Worm (Caenorhabditis elegans) whole organism, L1 larva: ENCODE data around the gene hlh-27.

Experiments used
- C16A3.4 ChIP-seq: fragments of 150-350 bp; optimal IDR thresholded peaks from 2 replicates; lab custom pipeline; 2014; ENCODE audit warnings: missing biosample characterization, missing genetic modification characterization
- alr-1 ChIP-seq: fragments of 200-800 bp; sonication (Bioruptor generic); optimal IDR thresholded peaks from 2 replicates; lab custom pipeline; 2018; ENCODE audit warnings: borderline replicate concordance, mild to moderate bottlenecking, missing genetic modification characterization, missing compliant biosample characterization
- blmp-1 ChIP-seq: fragments of 150-350 bp; optimal IDR thresholded peaks from 2 replicates; lab custom pipeline; 2014; ENCODE audit warnings: missing biosample characterization, missing genetic modification characterization
- ceh-8 ChIP-seq: fragments of 200-800 bp; sonication (Bioruptor generic); optimal IDR thresholded peaks from 2 replicates; lab custom pipeline; 2018; ENCODE audit warnings: mild to moderate bottlenecking, missing genetic modification characterization, moderate library complexity, missing compliant biosample characterization
- dsc-1 ChIP-seq: sonication (generic microtip); optimal IDR thresholded peaks from 2 replicates; lab custom pipeline; 2016; ENCODE audit warnings: mild to moderate bottlenecking, missing genetic modification characterization, missing compliant biosample characterization
- elt-3 ChIP-seq, 6 experiments: fragments of 150-350 bp in 1 of 6; sonication (generic microtip); optimal IDR thresholded peaks; 2 replicates each; lab custom pipeline; 2017 to 2018; ENCODE audit warnings: missing biosample characterization in 6 of 6, missing genetic modification characterization in 6 of 6, inconsistent platforms in 1 of 6
- fkh-10 ChIP-seq: sonication (generic microtip); optimal IDR thresholded peaks from 2 replicates; lab custom pipeline; 2017; ENCODE audit warnings: missing biosample characterization, missing genetic modification reagents, missing genetic modification characterization
- grh-1 ChIP-seq: fragments of 200-800 bp; sonication (Bioruptor generic); IDR thresholded peaks from 2 replicates; pipeline ENCODE4 v1.3.6; 2022; ENCODE audit warnings: missing genetic modification reagents, missing genetic modification characterization, missing compliant biosample characterization
- hlh-17 ChIP-seq: fragments of 200-800 bp; sonication (Bioruptor generic); optimal IDR thresholded peaks from 2 replicates; lab custom pipeline; 2018; ENCODE audit warnings: missing genetic modification characterization, mild to moderate bottlenecking, missing compliant biosample characterization, moderate library complexity, borderline replicate concordance
- lin-14 ChIP-seq: fragments of 200-800 bp; sonication (Bioruptor generic); optimal IDR thresholded peaks from 2 replicates; lab custom pipeline; 2018; ENCODE audit warnings: mild to moderate bottlenecking, missing genetic modification characterization, moderate library complexity, missing compliant biosample characterization
- mab-9 ChIP-seq: fragments of 200-800 bp; sonication (Bioruptor generic); IDR thresholded peaks from 2 replicates; pipeline ENCODE4 v1.3.6; 2022; ENCODE audit warnings: missing genetic modification reagents, missing genetic modification characterization, missing compliant biosample characterization
- mep-1 ChIP-seq: fragments of 150-350 bp; optimal IDR thresholded peaks from 2 replicates; lab custom pipeline; 2014; ENCODE audit warnings: missing biosample characterization, missing genetic modification characterization
- nhr-12 ChIP-seq: sonication (generic microtip); optimal IDR thresholded peaks from 2 replicates; lab custom pipeline; 2017; ENCODE audit warnings: missing biosample characterization, missing genetic modification characterization
- nhr-20 ChIP-seq: sonication (generic microtip); optimal IDR thresholded peaks from 2 replicates; lab custom pipeline; 2016; ENCODE audit warnings: mild to moderate bottlenecking, missing genetic modification characterization, missing compliant biosample characterization
- nhr-28 ChIP-seq: fragments of 150-350 bp; optimal IDR thresholded peaks from 2 replicates; lab custom pipeline; 2014; ENCODE audit warnings: missing biosample characterization, missing genetic modification characterization
- nhr-85 ChIP-seq: sonication (generic microtip); peaks from one replicate; lab custom pipeline; 2016; ENCODE audit warnings: missing genetic modification characterization, inconsistent platforms, missing compliant biosample characterization
- rnt-1 ChIP-seq: sonication (generic microtip); optimal IDR thresholded peaks from 2 replicates; lab custom pipeline; 2016; ENCODE audit warnings: mild to moderate bottlenecking, missing genetic modification characterization, moderate library complexity, missing compliant biosample characterization
- tlp-1 ChIP-seq: fragments of 150-350 bp; optimal IDR thresholded peaks from 2 replicates; lab custom pipeline; 2014; ENCODE audit warnings: missing biosample characterization, missing genetic modification characterization
- xbp-1 ChIP-seq: sonication (generic microtip); optimal IDR thresholded peaks from 2 replicates; lab custom pipeline; 2016; ENCODE audit warnings: missing genetic modification characterization, missing compliant biosample characterization

hlh-27 gene

DNA sequence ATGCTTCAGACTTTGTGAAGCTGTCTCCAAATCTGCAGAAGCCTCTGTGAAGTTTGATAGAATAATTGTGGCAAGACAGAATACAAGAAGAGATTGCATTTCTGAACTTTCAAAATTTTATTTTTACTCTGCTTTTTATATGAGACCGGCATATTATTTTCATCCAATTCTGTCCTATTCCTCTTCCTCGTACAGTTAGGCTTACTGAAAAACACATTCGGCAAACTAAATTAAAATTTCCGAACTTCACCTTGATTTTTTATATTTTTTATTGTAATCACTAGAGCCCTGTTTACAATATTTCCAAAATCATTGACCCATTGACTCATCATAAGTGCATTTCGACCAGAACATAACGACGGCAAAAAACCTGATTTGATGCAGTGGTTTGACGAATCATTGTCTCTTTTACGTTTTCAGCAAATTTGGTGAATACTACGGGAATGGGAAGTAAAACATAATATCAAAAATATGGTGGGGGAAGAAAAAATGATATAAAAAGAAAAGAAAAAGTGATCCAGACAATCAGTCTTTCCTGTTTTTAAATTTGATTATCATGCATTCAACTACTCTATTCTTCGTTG lies 41.8 kb downstream of the hlh-27 start, which contains the start of the genes suex-1 and F12A10.9:
Gene suex-1 (minus strand): TSS at position 101 of the 584 bp plus-strand sequence.
Gene F12A10.9 (plus strand): TSS at position 534 of the 584 bp plus-strand sequence.
- TF ChIP-seq nhr-28 (tag; lab: Kevin White, UChicago): no peak
- TF ChIP-seq nhr-20 (tag; lab: Kevin White, UChicago): no peak
- no peak for TF ChIP-seq hlh-17 (GFP tag; lab: Kevin White, UChicago)
- no peak for TF ChIP-seq nhr-12 (tag; lab: Kevin White, UChicago)
- TF ChIP-seq xbp-1 (tag; lab: Kevin White, UChicago): no peak
- no peak for TF ChIP-seq fkh-10 (GFP tag; lab: Kevin White, UChicago)

DNA sequence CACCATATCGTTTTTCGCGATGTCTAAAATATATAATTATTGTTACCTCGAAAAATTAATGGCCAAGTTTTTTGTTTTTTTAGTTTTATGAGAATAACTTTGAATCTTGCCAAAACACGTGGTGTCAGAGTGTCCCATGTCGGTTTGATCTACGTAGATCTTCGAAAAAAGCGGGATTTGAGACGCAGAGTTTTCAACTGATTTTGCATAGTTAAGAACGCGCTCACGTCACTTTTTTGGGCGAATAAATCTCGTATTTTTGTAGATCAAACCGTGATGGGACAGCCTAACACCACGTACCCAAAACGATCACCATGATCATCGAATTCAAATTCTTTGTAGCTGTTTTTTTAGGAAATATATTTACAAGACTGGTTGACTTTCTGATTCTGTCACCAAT lies 42.5 kb downstream of the hlh-27 start:
- TF ChIP-seq tlp-1 (tag; lab: Kevin White, UChicago) (no peak), alr-1 (tag; lab: Kevin White, UChicago) (no peak), nhr-85 (tag; lab: Kevin White, UChicago) (peak; percentile 26)

DNA sequence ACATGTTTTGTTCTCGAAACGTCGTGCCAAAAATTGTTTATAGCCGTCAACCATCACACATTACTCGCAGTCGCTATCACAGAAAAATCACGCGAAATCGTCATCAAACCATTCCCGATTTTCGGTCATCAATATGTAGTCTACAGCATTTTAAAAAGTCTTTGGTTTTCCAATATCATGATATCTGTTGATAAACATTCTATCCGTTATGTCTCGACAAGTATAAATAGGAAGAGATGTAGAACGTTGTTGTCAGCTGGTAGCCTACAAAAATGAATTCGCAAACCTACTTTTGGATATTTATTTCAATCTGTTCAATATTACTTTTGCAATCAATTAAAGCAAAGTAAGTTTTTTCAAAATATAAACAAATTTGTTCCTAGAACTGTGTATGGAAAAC lies 43.6 kb downstream of the hlh-27 start, which contains the start of gene F12A10.1:
Gene F12A10.1 (plus strand): TSS at position 166 of the 400 bp plus-strand sequence.
- TF ChIP-seq ceh-8 (no peak), dsc-1 (tag; lab: Kevin White, UChicago) (no peak), blmp-1 (tag; lab: Kevin White, UChicago) (peak; percentile 6), lin-14 (peak; percentile 43), grh-1 (no peak), elt-3 (tag; optimal IDR thresholded peaks at IDR 0.05; lab: Kevin White, UChicago) (peak in 2 of 6 experiments; percentile 1 to 62), nhr-20 (tag; lab: Kevin White, UChicago) (peak; percentile 52), nhr-85 (tag; lab: Kevin White, UChicago) (peak; percentile 60), fkh-10 (GFP tag; lab: Kevin White, UChicago) (no peak), C16A3.4 (tag; lab: Kevin White, UChicago) (no peak), mab-9 (GFP tag; lab: Robert Waterston, UW) (no peak), rnt-1 (no peak)

DNA sequence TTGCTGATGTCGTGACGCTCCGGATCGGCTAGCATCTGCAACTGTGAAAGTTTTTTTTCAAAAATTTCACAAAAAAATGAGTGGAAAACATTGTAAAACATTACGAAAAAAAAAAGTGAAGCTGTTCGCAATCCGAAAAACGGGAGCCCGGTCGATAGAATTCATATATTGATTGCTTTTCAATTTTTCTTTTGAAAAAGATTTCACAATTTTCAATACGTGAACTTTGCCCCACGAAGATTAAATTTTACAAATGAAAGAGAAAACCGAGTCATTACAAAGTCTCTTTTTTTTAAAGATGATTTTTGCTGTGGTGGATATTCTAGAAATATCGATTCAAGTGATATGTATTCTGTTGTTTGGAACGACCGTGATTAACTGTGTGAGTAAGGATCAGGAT lies 45.6 kb downstream of the hlh-27 start, which contains the start of gene F12A10.6:
Gene F12A10.6 (minus strand): TSS at position 101 of the 400 bp plus-strand sequence.
- no peak for TF ChIP-seq C16A3.4 (tag; lab: Kevin White, UChicago)
- TF ChIP-seq mep-1: no peak
